Fruit fly (Drosophila melanogaster): Measurements from ENCODE around the gene AP-2alpha.
"Not testable (repeated sequence)": the region's sequence is repeated elsewhere in the genome, so short reads cannot be mapped to it uniquely, and the experiment has no call there.

AP-2alpha gene

dm6 chr2L:414593-415399 is at the start of gene AP-2alpha, which contains the start of gene ebi:
AP-2alpha (minus strand) TSS chr2L:414777.
ebi (plus strand) TSS chr2L:415067.
- peak; percentile 82 for TF ChIP-seq noc (tag; optimal IDR thresholded peaks at IDR 0.05)

- no peak for TF ChIP-seq noc (tag; optimal IDR thresholded peaks at IDR 0.05)
Observed at dm6 chr2L:455738-456137, 41.2 kb upstream of the AP-2alpha start.

- TF ChIP-seq noc (tag; optimal IDR thresholded peaks at IDR 0.05): not testable (repeated sequence)
Observed at dm6 chr2L:455274-455673, 40.7 kb upstream of the AP-2alpha start, which contains the start of gene CG4133. CG4133 (plus strand) TSS chr2L:455531.

- TF ChIP-seq noc (tag; optimal IDR thresholded peaks at IDR 0.05): no peak
Observed at dm6 chr2L:452872-453271, 38.3 kb upstream of the AP-2alpha start, which contains the start of the genes crq and shv. crq (minus strand) TSS chr2L:453024. shv (plus strand) TSS chr2L:453108.

- no peak for TF ChIP-seq noc (tag; optimal IDR thresholded peaks at IDR 0.05)
Observed at dm6 chr2L:451705-452472, 37.3 kb upstream of the AP-2alpha start.

- TF ChIP-seq noc (tag; optimal IDR thresholded peaks at IDR 0.05): no peak
Observed at dm6 chr2L:447124-447523, 32.5 kb upstream of the AP-2alpha start.

dm6 chr2L:441927-442691 is 27.5 kb upstream of the AP-2alpha start:
- TF ChIP-seq noc (tag; optimal IDR thresholded peaks at IDR 0.05): no peak

- TF ChIP-seq noc (tag; optimal IDR thresholded peaks at IDR 0.05): no peak
Observed at dm6 chr2L:441455-441730, 26.8 kb upstream of the AP-2alpha start.

- TF ChIP-seq noc (tag; optimal IDR thresholded peaks at IDR 0.05): no peak
Observed at dm6 chr2L:440638-441454, 26.3 kb upstream of the AP-2alpha start.

- TF ChIP-seq noc (tag; optimal IDR thresholded peaks at IDR 0.05): no peak
Observed at dm6 chr2L:439339-439738, 24.8 kb upstream of the AP-2alpha start.

dm6 chr2L:437498-437897 is 22.9 kb upstream of the AP-2alpha start:
- TF ChIP-seq noc (tag; optimal IDR thresholded peaks at IDR 0.05): no peak

dm6 chr2L:435311-435806 is 20.8 kb upstream of the AP-2alpha start:
- TF ChIP-seq noc (tag; optimal IDR thresholded peaks at IDR 0.05): no peak

- TF ChIP-seq noc (tag; optimal IDR thresholded peaks at IDR 0.05): no peak
Observed at dm6 chr2L:434439-434838, 19.9 kb upstream of the AP-2alpha start.

dm6 chr2L:432119-432518 is 17.5 kb upstream of the AP-2alpha start:
- no peak for TF ChIP-seq noc (tag; optimal IDR thresholded peaks at IDR 0.05)

dm6 chr2L:431629-431984 is 17.0 kb upstream of the AP-2alpha start:
- TF ChIP-seq noc (tag; optimal IDR thresholded peaks at IDR 0.05): no peak
